Fruit fly (Drosophila melanogaster): ENCODE data around the gene CG34057.

dm6 chr3L:914852-915251 lies 17.7 kb downstream of the CG34057 start:
- TF ChIP-seq spab (GFP tag; optimal IDR thresholded peaks at IDR 0.05) (no peak), svp (GFP tag) (no peak), Blimp-1 (GFP tag; optimal IDR thresholded peaks at IDR 0.05) (no peak), OdsH (GFP tag; optimal IDR thresholded peaks at IDR 0.05) (no peak), Lpt (GFP tag; optimal IDR thresholded peaks at IDR 0.05) (no peak), Smox (GFP tag; optimal IDR thresholded peaks at IDR 0.05) (no peak), vri (GFP tag; optimal IDR thresholded peaks at IDR 0.05) (no peak), Hr39 (GFP tag; optimal IDR thresholded peaks at IDR 0.05) (no peak), CG16779 (tag; optimal IDR thresholded peaks at IDR 0.05) (no peak), ss (GFP tag; optimal IDR thresholded peaks at IDR 0.05) (no peak), net (GFP tag; optimal IDR thresholded peaks at IDR 0.05) (no peak), CG8632 (GFP tag; optimal IDR thresholded peaks at IDR 0.05) (no peak)
